Worm (Caenorhabditis elegans): ENCODE results near the gene F17C8.9.
A peak's percentile ranks its signal among the peaks of the same experiment; 100 is the strongest.

The F17C8.9 gene

ce11 chrIII:4723922-4724321 is 10.2 kb upstream of the F17C8.9 start (continued):
- TF ChIP-seq mep-1 (tag; optimal IDR thresholded peaks at IDR 0.05) (peak; percentile 58), nhr-76 (tag; optimal IDR thresholded peaks at IDR 0.05) (no peak), nhr-12 (tag; optimal IDR thresholded peaks at IDR 0.05) (no peak), C04F5.9 (tag; optimal IDR thresholded peaks at IDR 0.05) (no peak), pax-3 (tag; optimal IDR thresholded peaks at IDR 0.05) (no peak), aha-1 (tag; optimal IDR thresholded peaks at IDR 0.05) (no peak), lin-14 (GFP tag; optimal IDR thresholded peaks at IDR 0.05) (peak; percentile 69), nhr-20 (tag; optimal IDR thresholded peaks at IDR 0.05) (no peak), F16B12.6 (tag; optimal IDR thresholded peaks at IDR 0.05) (no peak), snu-23 (GFP tag; optimal IDR thresholded peaks at IDR 0.05) (no peak), unc-130 (tag; optimal IDR thresholded peaks at IDR 0.05) (no peak), nhr-71 (tag; optimal IDR thresholded peaks at IDR 0.05) (peak; percentile 50), ceh-8 (GFP tag; optimal IDR thresholded peaks at IDR 0.05) (no peak), tlp-1 (tag; optimal IDR thresholded peaks at IDR 0.05) (no peak), lsy-2 (tag; optimal IDR thresholded peaks at IDR 0.05) (peak in 1 of 2 experiments; percentile 46), egl-27 (tag; optimal IDR thresholded peaks at IDR 0.05) (no peak), ama-1 (optimal IDR thresholded peaks at IDR 0.05) (no peak), dpl-1 (GFP tag; optimal IDR thresholded peaks at IDR 0.05) (peak in 1 of 3 experiments; percentile 6), efl-1 (optimal IDR thresholded peaks at IDR 0.05) (peak in 1 of 2 experiments; percentile 18), efl-1 (GFP tag; optimal IDR thresholded peaks at IDR 0.05 in 1 of 2) (peak in 1 of 2 experiments; percentile 14), vab-15 (tag; optimal IDR thresholded peaks at IDR 0.05) (no peak), lir-3 (tag; optimal IDR thresholded peaks at IDR 0.05; ENCODE audit: poor library complexity) (no peak), nhr-19 (GFP tag; conservative IDR thresholded peaks at IDR 0.05) (no peak; the same call in 1 of the 2 replicates), pqm-1 (tag; optimal IDR thresholded peaks at IDR 0.05) (no peak), ceh-88 (GFP tag; IDR thresholded peaks at IDR 0.05) (no peak), unc-86 (tag; optimal IDR thresholded peaks at IDR 0.05) (no peak), zag-1 (tag; optimal IDR thresholded peaks at IDR 0.05) (no peak), hlh-4 (tag; optimal IDR thresholded peaks at IDR 0.05) (no peak), xbp-1 (tag; optimal IDR thresholded peaks at IDR 0.05) (no peak), dsc-1 (tag; optimal IDR thresholded peaks at IDR 0.05) (peak; percentile 8), fkh-4 (tag; optimal IDR thresholded peaks at IDR 0.05; ENCODE audit: borderline replicate concordance) (no peak), efl-3 (GFP tag; optimal IDR thresholded peaks at IDR 0.05) (no peak), skn-1 (tag; optimal IDR thresholded peaks at IDR 0.05) (no peak), zip-4 (GFP tag; optimal IDR thresholded peaks at IDR 0.05) (no peak), C34B4.2 (tag; optimal IDR thresholded peaks at IDR 0.05) (no peak), blmp-1 (tag; optimal IDR thresholded peaks at IDR 0.05) (no peak), sox-4 (tag; optimal IDR thresholded peaks at IDR 0.05) (no peak), ztf-4 (tag; optimal IDR thresholded peaks at IDR 0.05) (no peak), elt-2 (tag; optimal IDR thresholded peaks at IDR 0.05) (no peak), ztf-11 (tag; optimal IDR thresholded peaks at IDR 0.05) (no peak), ceh-90 (tag; optimal IDR thresholded peaks at IDR 0.05) (no peak), nhr-77 (tag; optimal IDR thresholded peaks at IDR 0.05) (no peak), grh-1 (GFP tag; IDR thresholded peaks at IDR 0.05) (no peak), rnt-1 (tag; optimal IDR thresholded peaks at IDR 0.05) (no peak), fos-1 (tag; optimal IDR thresholded peaks at IDR 0.05) (no peak), snpc-4 (tag; optimal IDR thresholded peaks at IDR 0.05) (no peak), elt-3 (tag; optimal IDR thresholded peaks at IDR 0.05) (no peak), fkh-10 (GFP tag; optimal IDR thresholded peaks at IDR 0.05) (no peak), lin-39 (tag; optimal IDR thresholded peaks at IDR 0.05) (no peak), ces-1 (GFP tag; optimal IDR thresholded peaks at IDR 0.05) (no peak), isw-1 (GFP tag; IDR thresholded peaks at IDR 0.05) (no peak), nhr-84 (tag; optimal IDR thresholded peaks at IDR 0.05) (no peak), C16A3.4 (tag; optimal IDR thresholded peaks at IDR 0.05) (no peak), mdl-1 (tag; optimal IDR thresholded peaks at IDR 0.05) (no peak), jun-1 (tag; optimal IDR thresholded peaks at IDR 0.05) (no peak)
